Worm (Caenorhabditis elegans) whole organism, early embryonic: ENCODE measurements around the gene Y55F3C.17.

Experiments used
- B0310.2 ChIP-seq: sonication (generic microtip); optimal IDR thresholded peaks from 2 replicates; lab custom pipeline; 2016; ENCODE audit warnings: mild to moderate bottlenecking, missing genetic modification characterization, missing compliant biosample characterization
- F13C5.2 ChIP-seq: sonication (generic microtip); optimal IDR thresholded peaks from 2 replicates; lab custom pipeline; 2017; ENCODE audit warnings: mild to moderate bottlenecking, missing genetic modification characterization, inconsistent platforms, missing compliant biosample characterization
- aly-1 ChIP-seq: sonication (generic microtip); optimal IDR thresholded peaks from 2 replicates; lab custom pipeline; 2016; ENCODE audit warnings: missing genetic modification characterization, missing compliant biosample characterization
- ama-1 ChIP-seq: fragments of 150-350 bp; optimal IDR thresholded peaks from 2 replicates; lab custom pipeline; 2014
- ceh-13 ChIP-seq: fragments of 200-800 bp; sonication (Bioruptor generic); optimal IDR thresholded peaks from 2 replicates; lab custom pipeline; 2018; ENCODE audit warnings: mild to moderate bottlenecking, missing genetic modification characterization, missing compliant biosample characterization
- ceh-36 ChIP-seq: sonication (generic microtip); optimal IDR thresholded peaks from 2 replicates; lab custom pipeline; 2016; ENCODE audit warnings: missing genetic modification characterization, inconsistent platforms, missing compliant biosample characterization
- ets-7 ChIP-seq: sonication (generic microtip); optimal IDR thresholded peaks from 2 replicates; lab custom pipeline; 2016; ENCODE audit warnings: missing genotype, missing genetic modification characterization, missing compliant biosample characterization
- flt-1 ChIP-seq: fragments of 200-800 bp; sonication (Bioruptor generic); IDR thresholded peaks from 2 replicates; pipeline ENCODE4 v1.3.6; 2022; ENCODE audit warnings: missing genetic modification characterization, missing compliant biosample characterization
- hmbx-1 ChIP-seq: sonication (generic microtip); optimal IDR thresholded peaks from 2 replicates; lab custom pipeline; 2016; ENCODE audit warnings: mild to moderate bottlenecking, missing genetic modification characterization, missing compliant biosample characterization
- hmg-4 ChIP-seq: fragments of 200-800 bp; sonication (Bioruptor generic); optimal IDR thresholded peaks from 2 replicates; lab custom pipeline; 2018; ENCODE audit warnings: mild to moderate bottlenecking, missing genetic modification characterization, missing compliant biosample characterization
- hnd-1 ChIP-seq: sonication (generic microtip); optimal IDR thresholded peaks from 2 replicates; lab custom pipeline; 2016; ENCODE audit warnings: missing genetic modification characterization, missing compliant biosample characterization
- pes-1 ChIP-seq: fragments of 200-800 bp; sonication (Bioruptor generic); IDR thresholded peaks from 2 replicates; pipeline ENCODE4 v1.3.6; 2022; ENCODE audit warnings: missing genetic modification reagents, missing genetic modification characterization, missing compliant biosample characterization
- scrt-1 ChIP-seq: fragments of 200-800 bp; sonication (Bioruptor generic); IDR thresholded peaks from 2 replicates; pipeline ENCODE4 v1.3.6; 2022; ENCODE audit warnings: missing genetic modification characterization, missing compliant biosample characterization
- sea-1 ChIP-seq: fragments of 200-800 bp; sonication (Bioruptor generic); conservative IDR thresholded peaks from 2 replicates; pipeline ENCODE4 v1.3.6; 2022; ENCODE audit warnings: missing genetic modification characterization, missing compliant biosample characterization
- tbx-11 ChIP-seq: fragments of 200-800 bp; sonication (Bioruptor generic); IDR thresholded peaks from 2 replicates; pipeline ENCODE4 v1.3.6; 2022; ENCODE audit warnings: missing genetic modification characterization, missing compliant biosample characterization
- tbx-37 ChIP-seq: fragments of 200-800 bp; sonication (Bioruptor generic); conservative IDR thresholded peaks from 2 replicates; pipeline ENCODE4 v1.3.6; 2022; ENCODE audit warnings: missing genetic modification reagents, missing genetic modification characterization, missing compliant biosample characterization
- tra-4 ChIP-seq: sonication (generic microtip); optimal IDR thresholded peaks from 2 replicates; lab custom pipeline; 2017; ENCODE audit warnings: missing genetic modification characterization, missing compliant biosample characterization

Y55F3C.17 gene

DNA sequence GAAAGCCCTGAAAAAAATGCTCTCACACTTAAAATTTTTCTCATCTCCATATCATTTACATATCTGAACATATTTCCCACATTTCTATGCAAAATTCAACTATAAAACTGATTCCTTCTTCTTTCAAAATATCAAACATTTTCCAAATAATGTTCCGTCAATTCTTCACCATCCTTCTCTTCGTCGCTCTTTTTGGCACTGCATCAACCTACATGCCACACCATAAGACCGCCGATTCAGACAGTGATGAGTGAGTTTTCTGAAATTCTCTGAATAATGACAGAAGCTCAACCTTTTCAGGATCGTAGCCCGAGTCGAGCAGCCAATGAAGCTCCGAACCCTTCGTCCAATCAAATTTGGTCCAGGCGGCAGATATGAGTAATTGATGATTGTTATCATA lies 21.9 kb downstream of the Y55F3C.17 start, which contains the start of gene K11H12.5:
K11H12.5 (plus strand) TSS at position 301 of the 400 bp plus-strand sequence.
- no peak for TF ChIP-seq hnd-1 (tag; lab: Kevin White, UChicago)

DNA sequence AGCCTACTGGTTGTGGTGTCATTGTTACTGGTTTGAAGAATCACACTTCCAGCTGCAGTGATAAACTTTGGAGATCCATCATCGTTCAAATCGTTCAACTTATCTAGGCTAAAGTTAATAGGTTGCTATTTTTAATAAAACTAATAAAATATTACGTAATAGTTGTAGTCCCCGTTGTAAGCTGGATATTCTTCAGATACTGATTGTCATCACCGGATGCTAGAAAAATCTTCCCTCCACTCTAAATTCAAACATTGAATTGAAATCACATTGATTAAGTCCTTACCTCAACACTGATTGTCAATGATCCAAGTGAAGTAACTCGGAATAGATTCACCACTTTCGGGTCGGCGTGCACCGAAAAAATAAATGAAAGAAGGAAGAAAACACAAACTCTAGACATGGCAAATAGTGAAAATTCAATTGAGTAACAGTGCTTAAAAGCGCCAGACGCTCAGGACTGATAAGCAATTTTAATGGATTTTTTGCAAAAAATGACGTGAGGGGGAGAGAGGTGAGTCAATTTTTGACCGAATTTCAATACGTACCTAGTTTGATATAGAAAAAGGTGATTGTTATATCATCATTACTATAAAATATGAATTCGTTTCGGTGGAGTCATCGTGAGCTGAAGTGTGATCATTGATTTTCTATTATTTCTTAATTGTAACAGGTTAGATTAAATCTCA lies 22.6 kb downstream of the Y55F3C.17 start, which contains the start of the genes K11H12.4 and K11H12.10:
K11H12.4 (minus strand) TSS at position 413 of the 689 bp plus-strand sequence.
K11H12.10 (plus strand) TSS at position 605 of the 689 bp plus-strand sequence.
- TF ChIP-seq F13C5.2 (tag; lab: Kevin White, UChicago): no peak
- TF ChIP-seq sea-1 (GFP tag; lab: Robert Waterston, UW): no peak
- no peak for TF ChIP-seq ets-7
- no peak for TF ChIP-seq flt-1 (GFP tag; lab: Robert Waterston, UW)
- no peak for TF ChIP-seq aly-1
- TF ChIP-seq B0310.2 (tag; lab: Kevin White, UChicago): no peak
- TF ChIP-seq ceh-13 (GFP tag; lab: Kevin White, UChicago): no peak
- no peak for TF ChIP-seq hmg-4 (GFP tag; lab: Kevin White, UChicago)
- TF ChIP-seq scrt-1 (GFP tag; lab: Robert Waterston, UW): no peak
- no peak for TF ChIP-seq tbx-37 (GFP tag; lab: Robert Waterston, UW)
- TF ChIP-seq hmbx-1 (tag; lab: Kevin White, UChicago): no peak
- TF ChIP-seq hnd-1 (tag; lab: Kevin White, UChicago): no peak

DNA sequence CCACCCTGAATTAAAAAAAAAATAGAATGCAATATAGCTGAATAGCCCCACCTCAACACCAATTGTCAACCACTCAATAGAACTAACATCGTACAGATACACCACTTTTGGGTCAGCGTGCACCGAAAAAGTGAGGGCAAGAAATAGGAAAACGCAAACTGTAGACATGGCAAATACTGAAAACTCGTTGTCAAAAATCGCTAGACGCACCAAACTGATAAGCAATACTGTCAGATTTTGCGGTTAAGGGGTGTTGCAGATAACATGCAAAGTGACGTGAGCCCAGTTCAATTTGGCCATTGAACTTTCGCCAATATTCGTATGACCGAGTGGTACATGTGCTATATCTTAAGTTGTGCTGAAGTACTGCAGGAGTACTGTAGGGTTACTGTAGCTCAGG lies 24.9 kb downstream of the Y55F3C.17 start, which contains the start of gene K11H12.3:
K11H12.3 (minus strand) TSS at position 168 of the 400 bp plus-strand sequence.
- TF ChIP-seq pes-1 (no peak), ceh-13 (GFP tag; lab: Kevin White, UChicago) (no peak), scrt-1 (GFP tag; lab: Robert Waterston, UW) (no peak), aly-1 (no peak)

DNA sequence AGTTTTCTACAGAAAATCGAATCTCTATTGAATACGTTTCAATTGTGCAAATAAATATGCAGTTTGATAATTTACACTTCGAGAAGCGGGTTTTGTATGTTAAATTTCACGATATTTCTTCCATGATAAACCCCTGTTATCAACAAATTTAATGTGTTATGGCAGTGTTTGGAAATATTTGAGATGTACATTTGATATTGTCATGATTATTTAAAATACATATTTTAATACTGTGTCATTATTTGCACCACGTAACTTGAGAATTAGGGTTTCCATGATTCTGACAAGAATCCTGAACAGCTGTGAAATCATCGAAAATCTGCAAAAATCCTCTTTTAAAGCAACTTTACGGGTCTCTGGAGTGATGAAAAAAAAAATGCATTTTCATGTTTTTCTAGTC lies 27.7 kb downstream of the Y55F3C.17 start, which contains the start of gene K11H12.11:
K11H12.11 (minus strand) TSS at position 101 of the 400 bp plus-strand sequence.
- TF ChIP-seq aly-1 (no peak), ceh-13 (GFP tag; lab: Kevin White, UChicago) (no peak), pes-1 (no peak), sea-1 (GFP tag; lab: Robert Waterston, UW) (no peak), scrt-1 (GFP tag; lab: Robert Waterston, UW) (no peak)

DNA sequence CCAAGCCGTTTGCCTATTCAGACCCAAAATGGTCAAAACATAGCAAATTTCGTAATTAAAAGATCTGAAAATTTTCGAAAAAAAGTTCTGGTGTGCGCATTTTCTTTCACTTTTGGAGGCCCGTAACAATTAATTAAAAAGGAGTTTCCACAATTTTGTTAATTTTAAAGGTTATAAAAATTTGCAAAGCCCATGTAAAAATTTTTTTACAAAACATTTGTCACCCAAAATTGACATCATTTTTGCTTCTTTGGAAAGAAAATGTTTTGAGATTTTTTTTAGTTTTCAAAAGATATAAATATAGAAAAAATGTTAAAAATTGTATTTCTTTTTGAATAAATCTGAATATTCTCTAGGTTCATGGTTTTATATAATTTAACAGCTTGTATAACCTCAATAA lies 31.2 kb downstream of the Y55F3C.17 start, which contains the start of gene K11H12.6:
K11H12.6 (plus strand) TSS at position 301 of the 400 bp plus-strand sequence.
- TF ChIP-seq scrt-1 (GFP tag; lab: Robert Waterston, UW) (no peak), pes-1 (no peak), B0310.2 (tag; lab: Kevin White, UChicago) (no peak), hmg-4 (GFP tag; lab: Kevin White, UChicago) (no peak), F13C5.2 (tag; lab: Kevin White, UChicago) (no peak), flt-1 (GFP tag; lab: Robert Waterston, UW) (no peak), ceh-13 (GFP tag; lab: Kevin White, UChicago) (no peak), hnd-1 (tag; lab: Kevin White, UChicago) (no peak), tbx-11 (GFP tag; lab: Robert Waterston, UW) (no peak), ama-1 (no peak)

DNA sequence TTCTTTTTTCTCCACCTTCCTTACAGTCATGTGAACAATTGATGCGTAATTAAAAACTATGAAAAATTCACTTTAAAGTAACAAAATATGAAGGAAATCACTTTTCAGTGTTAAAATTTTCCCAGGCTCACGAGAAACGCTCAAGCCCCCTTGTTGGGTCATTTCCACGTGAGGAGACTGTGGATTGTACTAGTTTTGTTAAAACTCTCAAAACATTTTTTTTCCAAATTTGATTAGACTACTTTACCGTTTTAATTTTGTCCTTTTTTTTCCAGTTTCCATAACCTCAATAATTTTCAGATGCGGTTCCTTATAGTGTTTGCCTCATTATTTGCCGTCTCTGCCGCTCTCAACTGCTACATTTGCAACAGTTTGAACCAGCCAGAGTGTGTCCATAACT lies 33.0 kb downstream of the Y55F3C.17 start, which contains the start of gene K11H12.7:
K11H12.7 (plus strand) TSS at position 301 of the 400 bp plus-strand sequence.
- no peak for TF ChIP-seq hmbx-1 (tag; lab: Kevin White, UChicago)
- no peak for TF ChIP-seq ama-1
- TF ChIP-seq ceh-13 (GFP tag; lab: Kevin White, UChicago): no peak
- no peak for TF ChIP-seq tbx-11 (GFP tag; lab: Robert Waterston, UW)
- TF ChIP-seq flt-1 (GFP tag; lab: Robert Waterston, UW): no peak

DNA sequence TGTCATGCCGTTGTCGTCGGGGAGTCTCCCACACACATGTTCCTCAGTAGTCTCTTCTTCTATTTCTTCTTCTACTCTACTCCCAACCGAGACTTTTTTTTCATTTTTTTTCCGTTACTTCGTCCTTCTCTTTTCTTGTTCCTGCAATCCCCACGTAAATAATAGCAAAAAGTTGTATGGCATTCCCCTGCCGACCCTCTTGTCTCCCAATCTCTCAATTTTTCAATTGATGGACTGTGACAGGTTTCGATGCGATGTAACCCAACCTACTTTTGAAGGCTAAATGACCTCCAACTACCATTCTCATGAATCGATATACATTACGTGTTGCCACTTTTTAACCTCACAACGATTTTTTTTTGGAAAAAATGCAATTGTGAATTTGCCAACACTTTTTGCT lies 34.1 kb downstream of the Y55F3C.17 start:
- TF ChIP-seq hnd-1 (tag; lab: Kevin White, UChicago): no peak
- no peak for TF ChIP-seq hmbx-1 (tag; lab: Kevin White, UChicago)
- no peak for TF ChIP-seq ceh-13 (GFP tag; lab: Kevin White, UChicago)
- TF ChIP-seq hmg-4 (GFP tag; lab: Kevin White, UChicago): no peak
- TF ChIP-seq sea-1 (GFP tag; lab: Robert Waterston, UW): no peak
- TF ChIP-seq F13C5.2 (tag; lab: Kevin White, UChicago): no peak
- TF ChIP-seq ama-1: no peak
- TF ChIP-seq ceh-36 (tag; lab: Kevin White, UChicago): no peak
- TF ChIP-seq flt-1 (GFP tag; lab: Robert Waterston, UW): no peak
- no peak for TF ChIP-seq pes-1
- no peak for TF ChIP-seq aly-1
- TF ChIP-seq scrt-1 (GFP tag; lab: Robert Waterston, UW): no peak
- no peak for TF ChIP-seq B0310.2 (tag; lab: Kevin White, UChicago)
- TF ChIP-seq tbx-11 (GFP tag; lab: Robert Waterston, UW): no peak
- TF ChIP-seq ets-7: no peak
- no peak for TF ChIP-seq tra-4 (tag; lab: Kevin White, UChicago)

DNA sequence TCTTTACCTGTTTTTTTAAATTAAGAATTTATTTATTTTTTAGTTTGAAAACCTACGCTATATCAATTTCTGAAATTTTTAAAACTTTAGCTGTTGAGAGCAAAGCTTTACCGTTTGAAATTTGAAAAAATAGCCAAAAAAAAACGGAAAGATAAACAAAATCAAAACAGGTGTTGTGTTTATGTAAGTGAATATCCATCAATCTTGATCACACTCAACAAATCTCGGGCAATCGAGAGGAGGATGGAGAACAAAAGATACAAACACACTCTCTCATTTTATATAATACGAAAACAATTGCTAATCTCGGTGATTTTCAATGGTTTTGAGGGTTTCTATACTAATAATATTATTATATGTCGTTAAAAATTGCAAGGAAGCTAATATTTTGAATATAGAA lies 36.6 kb downstream of the Y55F3C.17 start:
- TF ChIP-seq ceh-13 (GFP tag; lab: Kevin White, UChicago) (no peak), hmbx-1 (tag; lab: Kevin White, UChicago) (no peak), sea-1 (GFP tag; lab: Robert Waterston, UW) (no peak), hnd-1 (tag; lab: Kevin White, UChicago) (no peak), tbx-11 (GFP tag; lab: Robert Waterston, UW) (no peak), ceh-36 (tag; lab: Kevin White, UChicago) (no peak)
